Fruit fly (Drosophila melanogaster) whole organism, embryonic: Measurements from ENCODE around the gene Nprl3.

Experiments used
- ATbp ChIP-seq: fragments of 200-800 bp; sonication (Bioruptor generic); optimal IDR thresholded peaks from 2 replicates; lab custom pipeline; 2017; ENCODE audit warnings: missing biosample characterization, mild to moderate bottlenecking, missing genetic modification characterization, missing genetic modification reagents
- CG10431 ChIP-seq: fragments of 200-800 bp; sonication (Bioruptor generic); optimal IDR thresholded peaks from 3 replicates; lab custom pipeline; 2018; ENCODE audit warnings: missing biosample characterization, mild to moderate bottlenecking, missing genetic modification characterization
- CG10959 ChIP-seq: fragments of 200-800 bp; sonication (Bioruptor generic); IDR thresholded peaks from 2 replicates; pipeline ENCODE4 v1.3.6; 2022; ENCODE audit warnings: missing biosample characterization, missing genetic modification characterization
- CG11247 ChIP-seq: fragments of 200-800 bp; sonication (Bioruptor generic); IDR thresholded peaks from 2 replicates; pipeline ENCODE4 v1.3.6; 2022; ENCODE audit warnings: missing biosample characterization, missing genetic modification characterization
- CG12071 ChIP-seq: fragments of 200-800 bp; sonication (Bioruptor generic); optimal IDR thresholded peaks from 3 replicates; lab custom pipeline; 2018; ENCODE audit warnings: missing biosample characterization, mild to moderate bottlenecking, missing genetic modification characterization
- CG12769 ChIP-seq: fragments of 200-800 bp; sonication (Bioruptor generic); optimal IDR thresholded peaks from 2 replicates; lab custom pipeline; 2019; ENCODE audit warnings: missing biosample characterization, mild to moderate bottlenecking, missing genetic modification characterization, moderate library complexity
- CG13123 ChIP-seq: fragments of 200-800 bp; sonication (Bioruptor generic); optimal IDR thresholded peaks from 2 replicates; lab custom pipeline; 2016; ENCODE audit warnings: missing biosample characterization, missing genetic modification characterization
- CG16779 ChIP-seq: fragments of 200-800 bp; sonication (Bioruptor generic); IDR thresholded peaks from 2 replicates; pipeline ENCODE4 v1.3.6; 2022; ENCODE audit warnings: missing biosample characterization, missing genetic modification characterization
- CG16813 ChIP-seq: fragments of 200-800 bp; sonication (Bioruptor generic); IDR thresholded peaks from 3 replicates; pipeline ENCODE4 v1.3.6; 2022; ENCODE audit warnings: missing biosample characterization, missing genetic modification characterization; ENCODE audit not compliant: partially characterized antibody
- CG17328 ChIP-seq: fragments of 200-800 bp; sonication (Bioruptor generic); IDR thresholded peaks from 2 replicates; pipeline ENCODE4 v1.3.6; 2022; ENCODE audit warnings: missing biosample characterization, missing genetic modification characterization
- CG2129 ChIP-seq: fragments of 200-800 bp; sonication (Bioruptor generic); IDR thresholded peaks from 2 replicates; pipeline ENCODE4 v1.3.6; 2022; ENCODE audit warnings: missing biosample characterization, missing genetic modification characterization; ENCODE audit not compliant: partially characterized antibody
- CG32772 ChIP-seq: fragments of 200-800 bp; sonication (Bioruptor generic); IDR thresholded peaks from 2 replicates; pipeline ENCODE4 v1.3.6; 2022; ENCODE audit warnings: missing biosample characterization, missing genetic modification characterization
- CG3281 ChIP-seq: fragments of 200-800 bp; sonication (Bioruptor generic); optimal IDR thresholded peaks from 3 replicates; lab custom pipeline; 2017; ENCODE audit warnings: missing biosample characterization, mild to moderate bottlenecking, missing genetic modification characterization
- CG33557 ChIP-seq: fragments of 200-800 bp; sonication (Bioruptor generic); optimal IDR thresholded peaks from 2 replicates; lab custom pipeline; 2019; ENCODE audit warnings: missing biosample characterization, mild to moderate bottlenecking, missing genetic modification characterization, moderate library complexity
- CG43689 ChIP-seq: fragments of 200-800 bp; sonication (Bioruptor generic); IDR thresholded peaks from 2 replicates; pipeline ENCODE4 v1.3.6; 2022; ENCODE audit warnings: missing biosample characterization, missing genetic modification characterization
- CG6683 ChIP-seq: fragments of 200-800 bp; sonication (Bioruptor generic); optimal IDR thresholded peaks from 2 replicates; lab custom pipeline; 2017; ENCODE audit warnings: missing biosample characterization, mild to moderate bottlenecking, missing genetic modification characterization, missing genetic modification reagents
- CG7963 ChIP-seq: fragments of 200-800 bp; sonication (Bioruptor generic); IDR thresholded peaks from 3 replicates; pipeline ENCODE4 v1.3.6; 2022; ENCODE audit warnings: missing biosample characterization, missing genetic modification characterization; ENCODE audit not compliant: partially characterized antibody
- CG9215 ChIP-seq: fragments of 200-800 bp; sonication (Bioruptor generic); IDR thresholded peaks from 2 replicates; pipeline ENCODE4 v1.3.6; 2022; ENCODE audit warnings: missing biosample characterization, missing genetic modification characterization
- D19B ChIP-seq: fragments of 200-800 bp; sonication (Bioruptor generic); optimal IDR thresholded peaks from 2 replicates; lab custom pipeline; 2017; ENCODE audit warnings: missing biosample characterization, mild to moderate bottlenecking, missing genetic modification characterization
- Dek ChIP-seq: fragments of 200-800 bp; sonication (Bioruptor generic); optimal IDR thresholded peaks from 3 replicates; lab custom pipeline; 2019; ENCODE audit warnings: missing biosample characterization, mild to moderate bottlenecking, missing genetic modification characterization, moderate library complexity
- E2f1 ChIP-seq: fragments of 200-800 bp; sonication (Bioruptor generic); IDR thresholded peaks from 2 replicates; pipeline ENCODE4 v1.3.6; 2022; ENCODE audit warnings: missing biosample characterization, missing genetic modification characterization
- HLH54F ChIP-seq: fragments of 200-800 bp; sonication (Bioruptor generic); optimal IDR thresholded peaks from 3 replicates; lab custom pipeline; 2016; ENCODE audit warnings: missing biosample characterization, missing genetic modification characterization
- Hand ChIP-seq: fragments of 200-800 bp; sonication (Bioruptor generic); optimal IDR thresholded peaks from 2 replicates; lab custom pipeline; 2017; ENCODE audit warnings: mild to moderate bottlenecking, missing biosample characterization, missing genetic modification reagents, missing genetic modification characterization
- Lim3 ChIP-seq: fragments of 200-800 bp; sonication (Bioruptor generic); IDR thresholded peaks from 2 replicates; pipeline ENCODE4 v1.3.6; 2022; ENCODE audit warnings: missing biosample characterization, missing genetic modification characterization
- Mrtf ChIP-seq: fragments of 200-800 bp; sonication (Bioruptor generic); IDR thresholded peaks from 3 replicates; pipeline ENCODE4 v1.3.6; 2022; ENCODE audit warnings: missing biosample characterization, missing genetic modification characterization
- Opbp ChIP-seq: fragments of 200-800 bp; sonication (Bioruptor generic); IDR thresholded peaks from 3 replicates; pipeline ENCODE4 v1.3.6; 2022; ENCODE audit warnings: missing biosample characterization, missing genetic modification characterization; ENCODE audit not compliant: partially characterized antibody
- Pdp1 ChIP-seq, 2 experiments: fragments of 200-800 bp; sonication (Bioruptor generic); optimal IDR thresholded peaks; 3 replicates each; lab custom pipeline; 2016; ENCODE audit warnings: missing biosample characterization in 2 of 2, missing genetic modification characterization in 2 of 2, mild to moderate bottlenecking in 1 of 2, moderate library complexity in 1 of 2
- Rx ChIP-seq: fragments of 200-800 bp; sonication (Bioruptor generic); IDR thresholded peaks from 2 replicates; pipeline ENCODE4 v1.3.6; 2022; ENCODE audit warnings: missing biosample characterization, missing genetic modification characterization
- abd-A ChIP-seq: fragments of 200-800 bp; sonication (Bioruptor generic); optimal IDR thresholded peaks from 3 replicates; lab custom pipeline; 2019; ENCODE audit warnings: missing biosample characterization, mild to moderate bottlenecking, missing genetic modification characterization, moderate library complexity
- al ChIP-seq: fragments of 200-800 bp; sonication (Bioruptor generic); IDR thresholded peaks from 2 replicates; pipeline ENCODE4 v1.3.6; 2022; ENCODE audit warnings: missing biosample characterization, missing genetic modification characterization
- amos ChIP-seq: fragments of 200-800 bp; sonication (Bioruptor generic); IDR thresholded peaks from 2 replicates; pipeline ENCODE4 v1.3.6; 2022; ENCODE audit warnings: missing biosample characterization, missing genetic modification characterization; ENCODE audit not compliant: partially characterized antibody
- ase ChIP-seq: fragments of 200-800 bp; sonication (Bioruptor generic); IDR thresholded peaks from 3 replicates; pipeline ENCODE4 v1.3.6; 2022; ENCODE audit warnings: missing biosample characterization, missing genetic modification characterization
- ash1 ChIP-seq: fragments of 200-800 bp; sonication (Bioruptor generic); optimal IDR thresholded peaks from 2 replicates; lab custom pipeline; 2018; ENCODE audit warnings: missing biosample characterization, mild to moderate bottlenecking, missing genetic modification characterization
- ato ChIP-seq: fragments of 200-800 bp; sonication (Bioruptor generic); IDR thresholded peaks from 2 replicates; pipeline ENCODE4 v1.3.6; 2022; ENCODE audit warnings: missing biosample characterization, missing genetic modification characterization; ENCODE audit not compliant: partially characterized antibody
- bcd ChIP-seq: fragments of 200-800 bp; sonication (Bioruptor generic); optimal IDR thresholded peaks from 2 replicates; lab custom pipeline; 2017; ENCODE audit warnings: missing biosample characterization, mild to moderate bottlenecking, missing genetic modification characterization
- bowl ChIP-seq: fragments of 200-800 bp; sonication (Bioruptor generic); IDR thresholded peaks from 2 replicates; pipeline ENCODE4 v1.3.6; 2022; ENCODE audit warnings: missing biosample characterization, missing genetic modification characterization
- cad ChIP-seq: fragments of >200 bp; optimal IDR thresholded peaks from 2 replicates; lab custom pipeline; 2017; ENCODE audit warnings: missing biosample characterization, missing genetic modification characterization
- caup ChIP-seq: fragments of 200-800 bp; sonication (Bioruptor generic); optimal IDR thresholded peaks from 3 replicates; lab custom pipeline; 2017; ENCODE audit warnings: missing biosample characterization, mild to moderate bottlenecking, missing genetic modification characterization, moderate library complexity; ENCODE audit not compliant: severe bottlenecking
- dmrt11E ChIP-seq: fragments of 200-800 bp; sonication (Bioruptor generic); optimal IDR thresholded peaks from 3 replicates; lab custom pipeline; 2018; ENCODE audit warnings: missing biosample characterization, mild to moderate bottlenecking, missing genetic modification characterization, moderate library complexity
- dpn ChIP-seq, 2 experiments: fragments of 200-800 bp; sonication (Bioruptor generic); optimal IDR thresholded peaks; 3 replicates each; lab custom pipeline; 2016; ENCODE audit warnings: missing biosample characterization in 2 of 2, missing genetic modification characterization in 2 of 2
- grau ChIP-seq: fragments of 200-800 bp; optimal IDR thresholded peaks from 3 replicates; lab custom pipeline; 2019; ENCODE audit warnings: missing biosample characterization, mild to moderate bottlenecking, missing genetic modification characterization, moderate library complexity
- hbn ChIP-seq: fragments of 200-800 bp; sonication (Bioruptor generic); IDR thresholded peaks from 2 replicates; pipeline ENCODE4 v1.3.6; 2022; ENCODE audit warnings: missing biosample characterization, missing genetic modification characterization; ENCODE audit not compliant: partially characterized antibody
- oc ChIP-seq: fragments of 200-800 bp; sonication (Bioruptor generic); optimal IDR thresholded peaks from 2 replicates; lab custom pipeline; 2018; ENCODE audit warnings: missing biosample characterization, mild to moderate bottlenecking, missing genetic modification characterization, moderate library complexity
- schlank ChIP-seq: fragments of 200-800 bp; sonication (Bioruptor generic); optimal IDR thresholded peaks from 2 replicates; lab custom pipeline; 2018; ENCODE audit warnings: missing biosample characterization, mild to moderate bottlenecking, missing genetic modification characterization
- trem ChIP-seq: fragments of 200-800 bp; optimal IDR thresholded peaks from 3 replicates; lab custom pipeline; 2019; ENCODE audit warnings: missing biosample characterization, mild to moderate bottlenecking, missing genetic modification characterization, moderate library complexity
- usp ChIP-seq: fragments of >200 bp; optimal IDR thresholded peaks from 2 replicates; lab custom pipeline; 2017; ENCODE audit warnings: missing biosample characterization, missing genetic modification characterization
- zen ChIP-seq: fragments of 200-800 bp; sonication (Bioruptor generic); optimal IDR thresholded peaks from 3 replicates; lab custom pipeline; 2018; ENCODE audit warnings: missing biosample characterization, mild to moderate bottlenecking, missing genetic modification characterization, moderate library complexity
- zf30C ChIP-seq: fragments of 200-800 bp; sonication (Bioruptor generic); optimal IDR thresholded peaks from 3 replicates; lab custom pipeline; 2018; ENCODE audit warnings: missing biosample characterization, mild to moderate bottlenecking, missing genetic modification characterization

Nprl3 gene

DNA sequence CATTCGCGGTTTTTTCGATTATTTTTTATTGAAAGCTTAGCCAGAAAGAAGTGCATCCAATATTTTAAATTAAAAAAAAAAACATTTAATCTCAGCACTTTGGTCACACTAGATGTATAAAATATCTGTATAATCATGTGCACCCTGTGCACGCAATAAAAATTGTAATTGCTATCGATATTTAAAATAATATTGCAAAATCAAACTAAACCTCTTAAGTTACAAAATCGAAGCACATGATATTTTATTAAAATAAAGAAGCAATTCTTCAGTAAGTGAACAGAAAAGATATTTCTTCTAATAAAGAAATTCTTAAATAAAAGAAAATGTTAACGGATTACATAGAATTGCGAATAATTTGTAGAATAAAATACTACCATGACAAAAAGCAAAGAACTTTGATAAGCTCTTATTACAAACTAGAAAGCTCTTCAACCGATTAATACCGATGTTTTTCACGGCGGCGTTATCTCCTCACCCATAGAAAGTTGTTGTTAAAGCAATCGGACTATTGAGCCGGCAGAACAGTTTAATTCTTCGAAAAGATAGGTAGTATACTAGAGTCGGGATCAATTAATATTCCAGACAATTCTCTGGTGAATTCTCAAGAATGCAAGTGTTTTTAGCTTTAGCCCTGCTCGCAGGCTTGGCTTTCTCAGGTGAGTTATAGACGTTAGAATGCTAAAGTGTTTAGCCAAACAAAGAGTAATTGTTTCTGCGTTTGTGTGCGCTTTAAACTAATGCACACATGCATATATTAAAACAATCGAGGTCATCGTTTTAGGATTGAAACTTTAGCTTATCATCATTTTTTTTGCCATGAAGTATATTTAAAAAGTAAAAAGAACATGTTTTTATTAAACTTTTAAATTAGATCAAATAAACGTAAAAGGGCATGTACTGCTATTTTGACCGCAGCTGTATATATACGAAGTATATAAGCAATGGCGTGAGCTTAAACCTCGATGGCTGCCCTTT, 7.6 kb downstream of the Nprl3 start, which contains the start of gene CtsK1 (continued):
- no peak for TF ChIP-seq E2f1 (GFP tag; lab: Robert Waterston, UW)
- TF ChIP-seq CG3281 (GFP tag; lab: Kevin White, UChicago), result no peak
- no peak for TF ChIP-seq Dek (tag; lab: Kevin White, UChicago)
- TF ChIP-seq trem (tag; lab: Kevin White, UChicago), result no peak
- TF ChIP-seq ato (GFP tag; lab: Robert Waterston, UW), result no peak
- no peak; the same call in 1 of the 2 replicates for TF ChIP-seq CG32772 (GFP tag; lab: Robert Waterston, UW)
- TF ChIP-seq CG9215 (GFP tag; lab: Robert Waterston, UW), result no peak
- no peak for TF ChIP-seq zf30C
- TF ChIP-seq dpn (GFP tag; optimal IDR thresholded peaks at IDR 0.05; lab: Kevin White, UChicago), result no peak
- no peak for TF ChIP-seq CG7963 (GFP tag; lab: Robert Waterston, UW)
- TF ChIP-seq amos (GFP tag; lab: Robert Waterston, UW), result peak; percentile 69
- TF ChIP-seq CG10959 (GFP tag; lab: Robert Waterston, UW), result no peak
- no peak for TF ChIP-seq CG12071 (GFP tag; lab: Kevin White, UChicago)
- TF ChIP-seq caup (GFP tag; lab: Kevin White, UChicago), result no peak
- TF ChIP-seq grau (tag; lab: Kevin White, UChicago), result peak; percentile 16
- no peak for TF ChIP-seq CG6683
- TF ChIP-seq Lim3 (GFP tag; lab: Robert Waterston, UW), result no peak
- no peak for TF ChIP-seq ash1
- TF ChIP-seq hbn (GFP tag; lab: Robert Waterston, UW), result peak; percentile 72
- no peak for TF ChIP-seq Rx (GFP tag; lab: Robert Waterston, UW)
- no peak for TF ChIP-seq CG12769
- TF ChIP-seq Mrtf (GFP tag; lab: Robert Waterston, UW), result no peak
- TF ChIP-seq bowl (GFP tag; lab: Robert Waterston, UW), result no peak
- TF ChIP-seq Hand (GFP tag; lab: Kevin White, UChicago), result no peak
- 0 out of 3 replicates have a peak, but pooled peaks have one; percentile 33 for TF ChIP-seq Opbp (GFP tag; lab: Robert Waterston, UW)
- no peak for TF ChIP-seq usp
- TF ChIP-seq CG33557 (GFP tag; lab: Kevin White, UChicago), result no peak
- TF ChIP-seq CG16813, result peak; percentile 48
- no peak for TF ChIP-seq CG16779
- TF ChIP-seq CG11247, result peak; percentile 51; the same call in 1 of the 2 replicates
- TF ChIP-seq HLH54F (GFP tag; lab: Kevin White, UChicago), result no peak
- TF ChIP-seq ATbp (GFP tag; lab: Kevin White, UChicago), result peak; percentile 4
- TF ChIP-seq bcd, result no peak
- no peak for TF ChIP-seq CG13123 (GFP tag; lab: Kevin White, UChicago)
- TF ChIP-seq zen, result no peak
- no peak for TF ChIP-seq CG17328 (GFP tag; lab: Robert Waterston, UW)
- no peak for TF ChIP-seq ase
- no peak for TF ChIP-seq oc
- TF ChIP-seq al (GFP tag; lab: Robert Waterston, UW), result no peak
- no peak for TF ChIP-seq CG43689 (GFP tag; lab: Robert Waterston, UW)
- TF ChIP-seq Pdp1 (GFP tag; optimal IDR thresholded peaks at IDR 0.05; lab: Kevin White, UChicago), result peak in 1 of 2 experiments; percentile 3
- TF ChIP-seq cad (GFP tag; lab: Kevin White, UChicago), result no peak
- no peak for TF ChIP-seq D19B (GFP tag; lab: Kevin White, UChicago)
- no peak for TF ChIP-seq dmrt11E (tag; lab: Kevin White, UChicago)
- TF ChIP-seq schlank, result no peak
- TF ChIP-seq CG10431, result no peak
- TF ChIP-seq CG2129, result 0 out of 2 replicates have a peak, but pooled peaks have one; percentile 12
- peak; percentile 8 for TF ChIP-seq abd-A (tag; lab: Kevin White, UChicago)
